Worm (Caenorhabditis elegans) whole organism, early embryonic: ENCODE data around the gene C48B4.8.

Experiments used
- B0310.2 ChIP-seq: sonication (generic microtip); optimal IDR thresholded peaks from 2 replicates; lab custom pipeline; 2016; ENCODE audit warnings: mild to moderate bottlenecking, missing genetic modification characterization, missing compliant biosample characterization
- F13C5.2 ChIP-seq: sonication (generic microtip); optimal IDR thresholded peaks from 2 replicates; lab custom pipeline; 2017; ENCODE audit warnings: mild to moderate bottlenecking, missing genetic modification characterization, inconsistent platforms, missing compliant biosample characterization
- aly-1 ChIP-seq: sonication (generic microtip); optimal IDR thresholded peaks from 2 replicates; lab custom pipeline; 2016; ENCODE audit warnings: missing genetic modification characterization, missing compliant biosample characterization
- ama-1 ChIP-seq: fragments of 150-350 bp; optimal IDR thresholded peaks from 2 replicates; lab custom pipeline; 2014
- ceh-13 ChIP-seq: fragments of 200-800 bp; sonication (Bioruptor generic); optimal IDR thresholded peaks from 2 replicates; lab custom pipeline; 2018; ENCODE audit warnings: mild to moderate bottlenecking, missing genetic modification characterization, missing compliant biosample characterization
- ceh-36 ChIP-seq: sonication (generic microtip); optimal IDR thresholded peaks from 2 replicates; lab custom pipeline; 2016; ENCODE audit warnings: missing genetic modification characterization, inconsistent platforms, missing compliant biosample characterization
- ets-7 ChIP-seq: sonication (generic microtip); optimal IDR thresholded peaks from 2 replicates; lab custom pipeline; 2016; ENCODE audit warnings: missing genotype, missing genetic modification characterization, missing compliant biosample characterization
- flt-1 ChIP-seq: fragments of 200-800 bp; sonication (Bioruptor generic); IDR thresholded peaks from 2 replicates; pipeline ENCODE4 v1.3.6; 2022; ENCODE audit warnings: missing genetic modification characterization, missing compliant biosample characterization
- hmbx-1 ChIP-seq: sonication (generic microtip); optimal IDR thresholded peaks from 2 replicates; lab custom pipeline; 2016; ENCODE audit warnings: mild to moderate bottlenecking, missing genetic modification characterization, missing compliant biosample characterization
- hmg-4 ChIP-seq: fragments of 200-800 bp; sonication (Bioruptor generic); optimal IDR thresholded peaks from 2 replicates; lab custom pipeline; 2018; ENCODE audit warnings: mild to moderate bottlenecking, missing genetic modification characterization, missing compliant biosample characterization
- hnd-1 ChIP-seq: sonication (generic microtip); optimal IDR thresholded peaks from 2 replicates; lab custom pipeline; 2016; ENCODE audit warnings: missing genetic modification characterization, missing compliant biosample characterization
- pes-1 ChIP-seq: fragments of 200-800 bp; sonication (Bioruptor generic); IDR thresholded peaks from 2 replicates; pipeline ENCODE4 v1.3.6; 2022; ENCODE audit warnings: missing genetic modification reagents, missing genetic modification characterization, missing compliant biosample characterization
- scrt-1 ChIP-seq: fragments of 200-800 bp; sonication (Bioruptor generic); IDR thresholded peaks from 2 replicates; pipeline ENCODE4 v1.3.6; 2022; ENCODE audit warnings: missing genetic modification characterization, missing compliant biosample characterization
- sea-1 ChIP-seq: fragments of 200-800 bp; sonication (Bioruptor generic); conservative IDR thresholded peaks from 2 replicates; pipeline ENCODE4 v1.3.6; 2022; ENCODE audit warnings: missing genetic modification characterization, missing compliant biosample characterization
- tbx-11 ChIP-seq: fragments of 200-800 bp; sonication (Bioruptor generic); IDR thresholded peaks from 2 replicates; pipeline ENCODE4 v1.3.6; 2022; ENCODE audit warnings: missing genetic modification characterization, missing compliant biosample characterization
- tbx-37 ChIP-seq: fragments of 200-800 bp; sonication (Bioruptor generic); conservative IDR thresholded peaks from 2 replicates; pipeline ENCODE4 v1.3.6; 2022; ENCODE audit warnings: missing genetic modification reagents, missing genetic modification characterization, missing compliant biosample characterization
- tra-4 ChIP-seq: sonication (generic microtip); optimal IDR thresholded peaks from 2 replicates; lab custom pipeline; 2017; ENCODE audit warnings: missing genetic modification characterization, missing compliant biosample characterization

C48B4.8 gene

DNA sequence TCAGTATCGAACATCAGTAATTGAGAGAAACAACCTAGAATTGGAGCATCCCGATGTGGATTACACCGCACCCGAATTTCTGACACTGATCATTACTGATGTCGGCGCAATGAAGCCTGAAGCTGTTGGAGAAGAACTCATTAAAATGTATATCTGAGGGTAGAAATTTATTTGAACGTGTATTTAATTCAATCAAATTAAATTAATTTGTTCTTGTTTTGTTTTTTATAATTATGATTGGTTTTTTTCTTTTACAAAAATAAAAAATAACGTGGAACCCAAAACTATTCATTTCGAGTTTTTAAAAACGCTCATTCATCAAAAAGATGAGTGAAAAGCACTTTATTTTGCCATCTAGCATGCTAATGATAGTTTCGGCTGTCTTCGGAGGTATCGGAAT lies 16.9 kb downstream of the C48B4.8 start, which contains the start of gene ZK1098.9:
Gene ZK1098.9 (plus strand): TSS at position 301 of the 400 bp plus-strand sequence.
- TF ChIP-seq pes-1 (GFP tag; lab: Robert Waterston, UW): no peak
- TF ChIP-seq ets-7: no peak
- no peak for TF ChIP-seq flt-1 (GFP tag; lab: Robert Waterston, UW)

- TF ChIP-seq pes-1 (GFP tag; lab: Robert Waterston, UW): no peak
- no peak for TF ChIP-seq ama-1 (lab: Kevin White, UChicago)
- TF ChIP-seq aly-1 (tag; lab: Kevin White, UChicago): no peak
- no peak for TF ChIP-seq hmg-4 (GFP tag; lab: Kevin White, UChicago)
- no peak for TF ChIP-seq hmbx-1 (tag; lab: Kevin White, UChicago)
- no peak for TF ChIP-seq tra-4
- no peak for TF ChIP-seq flt-1 (GFP tag; lab: Robert Waterston, UW)
These were observed 18.2 kb downstream of the C48B4.8 start, which contains the start of gene eif-2Balpha for ce11 chrIII:9542816-9543215. Gene eif-2Balpha (plus strand): TSS chrIII:9543119.

DNA sequence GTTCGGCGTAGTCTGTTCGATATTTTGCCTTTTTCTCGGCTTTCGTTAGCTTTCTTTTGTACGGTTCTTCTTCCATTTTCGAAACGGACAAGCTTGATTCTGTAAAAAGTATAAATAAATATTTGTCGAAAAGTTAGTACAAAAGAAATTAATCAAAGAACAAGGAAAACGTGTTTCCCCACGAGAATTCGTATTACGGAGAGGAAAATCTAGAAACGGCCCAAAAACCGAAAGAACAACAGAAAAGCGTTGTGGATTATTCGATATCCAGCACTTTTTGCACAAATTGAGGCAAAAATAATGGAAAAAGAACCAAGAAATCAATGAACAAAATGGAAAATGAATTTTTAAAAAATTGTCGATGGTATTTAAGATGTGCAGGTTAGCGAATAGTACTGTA lies 18.8 kb downstream of the C48B4.8 start, which contains the start of gene mut-7:
Gene mut-7 (minus strand): TSS at position 101 of the 400 bp plus-strand sequence.
- TF ChIP-seq tbx-11 (GFP tag; lab: Robert Waterston, UW) (no peak), hmbx-1 (tag; lab: Kevin White, UChicago) (no peak), flt-1 (GFP tag; lab: Robert Waterston, UW) (no peak), hnd-1 (no peak), ets-7 (no peak), ama-1 (lab: Kevin White, UChicago) (no peak), aly-1 (tag; lab: Kevin White, UChicago) (no peak), ceh-13 (GFP tag; lab: Kevin White, UChicago) (no peak), pes-1 (GFP tag; lab: Robert Waterston, UW) (no peak), sea-1 (no peak), hmg-4 (GFP tag; lab: Kevin White, UChicago) (no peak), F13C5.2 (tag; lab: Kevin White, UChicago) (no peak), ceh-36 (no peak), B0310.2 (tag; lab: Kevin White, UChicago) (no peak), tbx-37 (GFP tag; lab: Robert Waterston, UW) (no peak), tra-4 (no peak), scrt-1 (GFP tag; lab: Robert Waterston, UW) (no peak)

DNA sequence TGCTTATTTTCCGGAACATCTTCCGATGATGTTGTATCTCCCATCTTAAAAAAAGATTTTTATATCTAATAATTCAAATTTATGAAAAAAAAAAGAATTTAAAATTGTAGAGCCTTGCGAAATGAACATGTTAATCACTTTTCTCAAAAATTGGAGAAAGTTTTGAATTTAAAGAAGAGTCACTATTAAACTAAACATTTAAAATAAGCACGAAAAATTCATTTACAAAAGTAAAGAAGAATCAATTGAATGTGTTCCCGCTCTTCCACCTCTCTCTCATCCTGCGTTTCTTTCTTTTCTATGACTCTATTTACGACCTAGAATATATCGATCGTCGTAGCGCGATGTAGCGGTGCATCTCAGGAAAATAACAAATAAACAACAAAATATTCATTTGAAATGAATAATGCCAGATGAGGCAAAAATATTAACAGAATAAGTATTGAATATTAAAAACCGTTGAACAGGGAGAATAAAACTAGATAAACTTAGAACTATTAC lies 22.4 kb downstream of the C48B4.8 start, which contains the start of gene ZK1098.3:
Gene ZK1098.3 (minus strand): TSS at position 51 of the 501 bp plus-strand sequence.
- TF ChIP-seq hmbx-1 (tag; lab: Kevin White, UChicago) (no peak), hmg-4 (GFP tag; lab: Kevin White, UChicago) (no peak), F13C5.2 (tag; lab: Kevin White, UChicago) (no peak), aly-1 (tag; lab: Kevin White, UChicago) (no peak), hnd-1 (no peak), tbx-11 (GFP tag; lab: Robert Waterston, UW) (no peak), scrt-1 (GFP tag; lab: Robert Waterston, UW) (no peak), flt-1 (GFP tag; lab: Robert Waterston, UW) (no peak)

DNA sequence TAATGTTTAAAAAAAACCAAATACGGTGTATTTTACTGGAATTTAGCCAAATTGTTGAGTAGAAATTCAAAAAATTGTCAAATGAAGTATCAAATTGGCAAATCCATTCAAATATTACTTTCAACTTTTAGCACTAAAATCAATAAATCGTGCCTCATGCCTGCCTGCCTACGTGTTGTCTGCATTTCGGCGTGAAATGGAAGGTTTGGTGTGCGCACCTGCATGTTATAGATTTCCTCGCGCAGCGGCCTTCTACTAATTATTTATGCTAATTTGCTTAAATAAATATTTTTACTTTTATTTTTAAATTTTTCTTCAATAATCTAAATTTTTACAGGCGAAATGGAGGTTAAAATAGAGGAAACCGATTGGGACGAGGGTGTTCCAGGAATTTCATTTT lies 32.2 kb downstream of the C48B4.8 start, which contains the start of gene ZK1098.2:
Gene ZK1098.2 (plus strand): TSS at position 336 of the 400 bp plus-strand sequence.
- TF ChIP-seq flt-1 (GFP tag; lab: Robert Waterston, UW): no peak
- TF ChIP-seq hmbx-1 (tag; lab: Kevin White, UChicago): no peak
- TF ChIP-seq tbx-37 (GFP tag; lab: Robert Waterston, UW): no peak
- TF ChIP-seq ceh-36: no peak
- no peak for TF ChIP-seq tbx-11 (GFP tag; lab: Robert Waterston, UW)
- TF ChIP-seq B0310.2 (tag; lab: Kevin White, UChicago): no peak
- TF ChIP-seq scrt-1 (GFP tag; lab: Robert Waterston, UW): no peak
- no peak for TF ChIP-seq tra-4
- TF ChIP-seq sea-1: no peak
- no peak for TF ChIP-seq hnd-1
- TF ChIP-seq aly-1 (tag; lab: Kevin White, UChicago): no peak
- no peak for TF ChIP-seq F13C5.2 (tag; lab: Kevin White, UChicago)
- no peak for TF ChIP-seq ama-1 (lab: Kevin White, UChicago)
- TF ChIP-seq pes-1 (GFP tag; lab: Robert Waterston, UW): no peak
- TF ChIP-seq ceh-13 (GFP tag; lab: Kevin White, UChicago): no peak
- TF ChIP-seq hmg-4 (GFP tag; lab: Kevin White, UChicago): no peak
- no peak for TF ChIP-seq ets-7

DNA sequence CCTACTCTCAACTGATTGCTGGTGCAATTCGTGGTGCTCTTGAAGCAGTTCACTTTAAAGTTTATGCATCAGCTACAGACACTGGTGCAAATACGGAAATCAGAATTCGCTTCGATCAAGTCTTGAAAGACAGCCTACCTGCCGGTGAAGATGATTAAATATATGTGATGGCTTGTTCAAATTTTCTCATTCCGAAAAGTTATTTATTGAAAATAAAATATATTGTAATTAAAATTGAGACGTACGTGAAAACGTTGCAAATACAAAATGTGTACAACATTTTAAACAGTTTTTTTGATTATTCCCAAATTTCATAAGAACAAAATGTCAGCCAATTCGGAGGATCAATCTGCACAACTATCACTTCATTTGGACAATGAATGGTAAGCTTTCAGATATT lies 34.2 kb downstream of the C48B4.8 start, which contains the start of gene ZK1098.6:
Gene ZK1098.6 (plus strand): TSS at position 301 of the 400 bp plus-strand sequence.
- TF ChIP-seq hnd-1: no peak
- no peak for TF ChIP-seq tbx-11 (GFP tag; lab: Robert Waterston, UW)
- no peak for TF ChIP-seq scrt-1 (GFP tag; lab: Robert Waterston, UW)
- TF ChIP-seq flt-1 (GFP tag; lab: Robert Waterston, UW): no peak
- no peak for TF ChIP-seq tbx-37 (GFP tag; lab: Robert Waterston, UW)
- TF ChIP-seq B0310.2 (tag; lab: Kevin White, UChicago): no peak
- no peak for TF ChIP-seq ets-7
- no peak for TF ChIP-seq pes-1 (GFP tag; lab: Robert Waterston, UW)
- TF ChIP-seq tra-4: no peak
- no peak for TF ChIP-seq hmg-4 (GFP tag; lab: Kevin White, UChicago)
- TF ChIP-seq ceh-36: no peak
- no peak for TF ChIP-seq ceh-13 (GFP tag; lab: Kevin White, UChicago)
- TF ChIP-seq hmbx-1 (tag; lab: Kevin White, UChicago): no peak
- no peak for TF ChIP-seq F13C5.2 (tag; lab: Kevin White, UChicago)
- TF ChIP-seq sea-1: no peak

DNA sequence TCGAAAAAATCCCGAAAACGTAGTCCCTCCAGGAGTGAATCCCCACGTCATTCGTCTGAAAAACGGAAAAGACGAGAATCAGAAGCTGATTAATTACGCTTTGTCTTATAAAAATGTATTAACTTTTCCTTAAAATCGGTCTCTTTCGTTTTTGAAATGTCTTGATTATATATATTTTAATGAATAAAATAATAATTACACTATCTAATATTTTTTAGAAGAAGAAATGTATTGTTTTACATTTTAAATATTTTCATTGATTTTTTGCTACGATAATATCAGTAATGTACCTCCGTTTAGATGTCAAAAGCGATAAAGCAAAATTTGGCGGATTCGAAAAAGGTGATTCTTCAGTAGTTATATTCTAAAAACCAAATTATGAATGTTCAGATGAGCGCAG lies 35.8 kb downstream of the C48B4.8 start, which contains the start of gene trpp-3:
Gene trpp-3 (plus strand): TSS at position 301 of the 400 bp plus-strand sequence.
- TF ChIP-seq tbx-11 (GFP tag; lab: Robert Waterston, UW) (no peak), tbx-37 (GFP tag; lab: Robert Waterston, UW) (no peak), sea-1 (no peak), ets-7 (no peak), ceh-13 (GFP tag; lab: Kevin White, UChicago) (no peak), pes-1 (GFP tag; lab: Robert Waterston, UW) (no peak), aly-1 (tag; lab: Kevin White, UChicago) (no peak), ceh-36 (no peak), hnd-1 (no peak), scrt-1 (GFP tag; lab: Robert Waterston, UW) (no peak), F13C5.2 (tag; lab: Kevin White, UChicago) (no peak), tra-4 (no peak), hmbx-1 (tag; lab: Kevin White, UChicago) (no peak), flt-1 (GFP tag; lab: Robert Waterston, UW) (no peak), ama-1 (lab: Kevin White, UChicago) (no peak), B0310.2 (tag; lab: Kevin White, UChicago) (no peak), hmg-4 (GFP tag; lab: Kevin White, UChicago) (no peak)
